Fruit fly (Drosophila melanogaster): ENCODE results near the gene Alp1.
A peak's percentile ranks its signal among the peaks of the same experiment; 100 is the strongest.

Gene Alp1

dm6 chr3L:21417884-21418536 lies 26.6 kb downstream of the Alp1 start (continued):
- TF ChIP-seq CG8290 (GFP tag; optimal IDR thresholded peaks at IDR 0.05) (no peak), CG8290 (tag; optimal IDR thresholded peaks at IDR 0.05) (no peak), CG9876 (GFP tag; optimal IDR thresholded peaks at IDR 0.05) (no peak), Sin3A (optimal IDR thresholded peaks at IDR 0.05) (no peak), tup (GFP tag; optimal IDR thresholded peaks at IDR 0.05) (no peak), CG12659 (GFP tag; optimal IDR thresholded peaks at IDR 0.05) (peak; percentile 61), Blimp-1 (GFP tag; optimal IDR thresholded peaks at IDR 0.05) (peak; percentile 63), odd (GFP tag; optimal IDR thresholded peaks at IDR 0.05) (peak; percentile 41), knrl (GFP tag; IDR thresholded peaks at IDR 0.05; ENCODE audit: partially characterized antibody) (no peak), CG8281 (tag; optimal IDR thresholded peaks at IDR 0.05) (no peak), CG12769 (tag; optimal IDR thresholded peaks at IDR 0.05) (peak; percentile 37), CG10565 (GFP tag; optimal IDR thresholded peaks at IDR 0.05) (no peak), Fer1 (GFP tag; optimal IDR thresholded peaks at IDR 0.05) (no peak), CG6654 (GFP tag; optimal IDR thresholded peaks at IDR 0.05) (peak; percentile 5), otp (GFP tag; IDR thresholded peaks at IDR 0.05) (no peak), Fer2 (tag; optimal IDR thresholded peaks at IDR 0.05) (no peak), luna (GFP tag; optimal IDR thresholded peaks at IDR 0.05) (no peak), CG4328 (GFP tag; optimal IDR thresholded peaks at IDR 0.05) (no peak), repo (GFP tag; optimal IDR thresholded peaks at IDR 0.05) (no peak), disco-r (GFP tag; optimal IDR thresholded peaks at IDR 0.05) (no peak), CG17361 (GFP tag; IDR thresholded peaks at IDR 0.05) (peak; percentile 80; the same call in 2 of the 3 replicates), lmd (GFP tag; IDR thresholded peaks at IDR 0.05) (peak; percentile 51), CG2712 (tag; optimal IDR thresholded peaks at IDR 0.05) (peak; percentile 78), D19A (tag; optimal IDR thresholded peaks at IDR 0.05) (peak; percentile 57), CG2129 (GFP tag; IDR thresholded peaks at IDR 0.05; ENCODE audit: partially characterized antibody) (no peak), pnt (GFP tag; optimal IDR thresholded peaks at IDR 0.05) (peak; percentile 5), Poxn (GFP tag; IDR thresholded peaks at IDR 0.05) (no peak), kay (GFP tag; optimal IDR thresholded peaks at IDR 0.05) (peak; percentile 5), Dll (GFP tag; IDR thresholded peaks at IDR 0.05; ENCODE audit: partially characterized antibody) (no peak), az2 (GFP tag; optimal IDR thresholded peaks at IDR 0.05) (peak; percentile 52), CG3163 (GFP tag; optimal IDR thresholded peaks at IDR 0.05) (no peak), Hsf (GFP tag; optimal IDR thresholded peaks at IDR 0.05) (peak; percentile 41), cato (GFP tag; optimal IDR thresholded peaks at IDR 0.05; ENCODE audit: borderline replicate concordance) (peak; percentile 13), PHDP (tag; optimal IDR thresholded peaks at IDR 0.05) (peak; percentile 65), grau (tag; optimal IDR thresholded peaks at IDR 0.05) (no peak), CG9609 (GFP tag; optimal IDR thresholded peaks at IDR 0.05) (no peak), CG18599 (GFP tag; optimal IDR thresholded peaks at IDR 0.05) (peak; percentile 71), CG8944 (GFP tag; optimal IDR thresholded peaks at IDR 0.05) (no peak), MESR4 (GFP tag; optimal IDR thresholded peaks at IDR 0.05) (no peak), Optix (GFP tag; IDR thresholded peaks at IDR 0.05) (no peak), HmgZ (tag; optimal IDR thresholded peaks at IDR 0.05) (peak; percentile 0), crol (GFP tag; IDR thresholded peaks at IDR 0.05) (no peak), Stat92E (GFP tag; optimal IDR thresholded peaks at IDR 0.05) (no peak), CG17328 (GFP tag; IDR thresholded peaks at IDR 0.05) (peak; percentile 48; the same call in 1 of the 2 replicates), CG14667 (GFP tag; IDR thresholded peaks at IDR 0.05) (no peak), CG3995 (GFP tag; optimal IDR thresholded peaks at IDR 0.05) (no peak), Nf-YA (GFP tag; IDR thresholded peaks at IDR 0.05) (no peak), Ravus (GFP tag; IDR thresholded peaks at IDR 0.05) (no peak), gcm (GFP tag; optimal IDR thresholded peaks at IDR 0.05) (no peak), CG30020 (tag; optimal IDR thresholded peaks at IDR 0.05) (no peak), Hr3 (GFP tag; optimal IDR thresholded peaks at IDR 0.05) (peak; percentile 29)

Measured in whole organism, embryonic.